Worm (Caenorhabditis elegans) whole organism, L4/young adult: ENCODE data around the gene fbxb-71.

Experiments
- W03F9.2 ChIP-seq: fragments of 150-350 bp; optimal IDR thresholded peaks from 2 replicates; lab custom pipeline; 2014; ENCODE audit warnings: missing biosample characterization, missing genetic modification characterization
- dao-5 ChIP-seq: sonication (generic microtip); optimal IDR thresholded peaks from 2 replicates; lab custom pipeline; 2016; ENCODE audit warnings: missing genotype, missing genetic modification characterization, moderate library complexity, missing compliant biosample characterization
- him-1 ChIP-seq: sonication (generic microtip); optimal IDR thresholded peaks from 2 replicates; lab custom pipeline; 2016; ENCODE audit warnings: missing genotype, missing genetic modification reagents, missing genetic modification characterization, missing compliant biosample characterization

The fbxb-71 gene

DNA sequence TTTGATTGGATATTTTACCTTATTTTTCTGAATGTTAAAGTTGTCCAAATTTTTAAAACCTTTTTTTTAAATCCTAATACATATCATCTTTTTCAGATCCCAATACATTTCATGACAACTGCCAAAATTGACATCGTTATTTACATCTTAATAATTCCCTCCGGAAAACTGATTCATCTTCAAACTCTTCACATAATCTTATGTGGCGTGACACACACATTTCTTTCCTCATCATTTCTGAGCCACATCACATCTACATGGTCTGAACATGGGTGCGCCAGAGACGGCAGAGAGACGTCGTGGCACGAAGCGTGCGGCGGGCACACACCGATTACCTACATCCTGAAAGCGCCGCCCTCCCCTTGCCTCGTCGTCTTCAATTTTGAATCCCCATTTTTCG, 10.2 kb upstream of the fbxb-71 start, which contains the start of gene tba-9:
TSS of gene tba-9 (plus strand) at position 301 of the 400 bp plus-strand sequence.
- no peak for TF ChIP-seq dao-5 (tag; lab: Kevin White, UChicago)
- no peak for TF ChIP-seq W03F9.2
- TF ChIP-seq him-1 (tag; lab: Kevin White, UChicago): no peak

DNA sequence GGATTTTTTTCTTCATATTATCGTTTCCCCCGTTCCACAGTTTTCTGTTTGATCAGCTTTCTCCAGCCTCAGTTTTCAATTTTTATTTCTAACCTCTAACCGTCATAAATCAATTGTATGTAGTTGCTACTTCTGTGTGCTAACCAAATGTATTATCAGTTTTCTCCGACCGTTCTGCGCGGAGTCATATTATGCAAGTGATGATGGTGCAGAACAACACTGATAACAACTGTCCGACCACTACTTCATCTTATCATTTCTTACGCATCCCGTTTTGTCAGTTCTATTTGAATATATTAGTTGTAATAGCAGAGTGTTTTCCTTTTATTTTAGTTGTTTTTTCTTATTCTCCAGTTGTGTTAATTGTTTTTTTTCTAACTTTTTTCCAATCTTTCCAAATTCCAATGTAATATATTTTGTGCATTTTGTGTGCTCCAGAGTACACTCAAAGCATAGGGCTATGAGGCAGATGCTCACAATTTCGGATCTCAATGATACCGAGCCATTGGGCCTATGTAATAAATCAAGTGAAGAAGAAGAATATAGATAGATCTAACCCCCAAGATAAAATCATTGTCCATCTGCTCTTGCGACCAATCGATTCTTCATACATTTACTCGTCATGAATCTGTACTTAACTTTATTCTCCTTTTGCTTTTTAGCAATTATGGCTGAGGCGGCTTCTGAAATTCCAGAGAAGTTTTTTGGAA, 5.8 kb upstream of the fbxb-71 start, which contains the start of gene lbp-3:
TSS of gene lbp-3 (plus strand) at position 589 of the 710 bp plus-strand sequence.
- TF ChIP-seq W03F9.2 (no peak), him-1 (tag; lab: Kevin White, UChicago) (no peak), dao-5 (tag; lab: Kevin White, UChicago) (no peak)

DNA sequence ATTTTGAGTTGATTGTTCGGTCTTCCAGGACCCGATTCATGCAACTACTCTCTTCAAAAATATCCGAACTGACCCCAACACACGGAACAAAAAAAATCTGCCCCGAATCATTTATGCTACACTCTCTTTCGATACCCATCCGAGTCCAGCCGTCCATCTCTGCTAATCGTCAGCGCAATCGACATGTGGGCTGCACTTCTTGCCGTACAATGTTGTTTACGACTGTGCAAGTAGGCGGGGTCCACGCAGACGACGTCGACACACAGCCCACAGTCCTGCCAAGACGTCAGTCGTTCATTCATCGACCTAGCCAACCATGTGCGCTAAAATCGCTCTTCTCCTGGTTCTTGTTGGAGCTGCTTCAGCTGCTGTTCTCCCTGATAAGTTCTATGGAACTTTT, 3.9 kb upstream of the fbxb-71 start, which contains the start of gene lbp-1:
TSS of gene lbp-1 (plus strand) at position 301 of the 400 bp plus-strand sequence.
- no peak for TF ChIP-seq dao-5 (tag; lab: Kevin White, UChicago)
- TF ChIP-seq him-1 (tag; lab: Kevin White, UChicago): no peak
- no peak for TF ChIP-seq W03F9.2

DNA sequence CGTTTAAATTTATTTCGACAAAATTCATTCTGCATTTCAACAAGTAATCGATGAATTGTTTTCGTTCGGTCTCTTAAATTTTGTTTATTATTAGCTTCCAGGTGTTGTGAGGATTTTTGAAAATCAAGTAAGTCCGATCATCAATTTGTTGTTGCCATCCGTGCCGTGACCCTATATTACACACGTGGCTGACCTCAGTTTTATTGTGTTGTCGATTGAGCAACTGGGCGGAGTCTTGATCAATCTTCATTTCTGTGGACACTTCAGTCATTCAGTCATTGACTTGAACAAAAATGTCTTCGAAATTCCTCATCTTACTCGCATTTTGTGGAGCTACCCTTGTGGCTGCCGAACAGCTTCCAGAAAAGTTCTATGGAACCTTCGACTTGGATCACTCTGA, 2.2 kb upstream of the fbxb-71 start, which contains the start of gene lbp-2:
TSS of gene lbp-2 (plus strand) at position 102 of the 400 bp plus-strand sequence.
- no peak for TF ChIP-seq W03F9.2
- no peak for TF ChIP-seq him-1 (tag; lab: Kevin White, UChicago)
- no peak for TF ChIP-seq dao-5 (tag; lab: Kevin White, UChicago)

DNA sequence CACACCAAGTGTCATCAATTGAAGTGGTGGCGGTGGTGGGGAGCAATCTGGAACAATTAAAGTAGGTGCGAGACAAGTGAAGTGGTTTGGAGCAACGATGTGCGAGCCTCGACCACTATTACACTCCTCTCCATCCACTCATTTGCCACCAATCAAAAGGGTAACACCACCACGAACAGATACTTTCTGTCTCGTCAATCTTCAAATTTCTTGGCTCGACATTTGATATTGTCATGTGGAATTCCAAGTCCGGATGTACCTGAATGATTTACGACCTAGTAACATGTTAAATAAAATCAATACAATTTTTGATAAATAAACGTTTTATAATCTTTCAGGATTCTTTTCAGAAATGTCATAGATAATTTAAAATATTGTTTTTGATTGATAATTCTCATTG, 8.1 kb downstream of the fbxb-71 start, which contains the start of gene sul-1:
TSS of gene sul-1 (minus strand) at position 101 of the 400 bp plus-strand sequence.
- TF ChIP-seq dao-5 (tag; lab: Kevin White, UChicago) (no peak), W03F9.2 (no peak), him-1 (tag; lab: Kevin White, UChicago) (no peak)

DNA sequence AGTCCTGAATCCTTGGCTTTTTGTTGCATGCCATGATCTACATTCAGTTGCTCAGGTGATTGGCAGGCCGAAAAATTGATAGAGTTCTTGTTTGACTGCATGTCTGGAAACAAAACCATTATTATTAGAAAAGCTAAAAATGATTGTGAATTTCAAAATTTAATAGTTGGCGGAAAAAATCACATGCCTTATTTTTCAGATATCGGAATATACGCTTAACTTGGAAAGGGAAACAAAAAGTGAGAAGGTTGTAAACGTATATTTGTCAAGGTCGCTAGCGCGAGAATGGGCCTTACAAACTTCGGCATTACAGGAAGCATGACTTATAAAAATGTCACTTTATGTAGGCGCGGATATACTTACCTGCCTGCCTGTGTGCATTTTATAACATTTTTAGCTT, 9.0 kb downstream of the fbxb-71 start, which contains the start of gene K09C4.9:
TSS of gene K09C4.9 (minus strand) at position 101 of the 400 bp plus-strand sequence.
- TF ChIP-seq W03F9.2: no peak
- TF ChIP-seq him-1 (tag; lab: Kevin White, UChicago): no peak

DNA sequence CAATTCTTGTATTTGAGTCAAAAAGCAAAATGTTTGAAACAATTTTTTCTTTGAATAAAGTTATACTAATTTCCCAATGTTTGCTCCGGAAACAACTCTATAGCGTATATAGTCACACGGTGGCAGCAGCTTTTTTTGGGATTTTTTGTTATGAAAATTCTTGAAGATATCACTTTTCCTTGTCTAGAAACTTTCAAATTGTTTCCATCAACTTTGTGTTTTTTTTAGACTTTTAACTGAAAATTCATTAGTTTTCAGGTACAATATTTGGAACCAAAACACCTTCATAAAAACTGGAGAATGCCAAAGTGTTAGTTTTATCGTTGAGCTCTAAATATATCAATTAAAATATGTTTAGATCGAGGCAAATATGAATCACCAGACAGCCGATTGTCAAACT, 9.9 kb downstream of the fbxb-71 start, which contains the start of gene K09C4.7:
TSS of gene K09C4.7 (plus strand) at position 301 of the 400 bp plus-strand sequence.
- TF ChIP-seq dao-5 (tag; lab: Kevin White, UChicago): no peak
- TF ChIP-seq him-1 (tag; lab: Kevin White, UChicago): no peak
- TF ChIP-seq W03F9.2: no peak

DNA sequence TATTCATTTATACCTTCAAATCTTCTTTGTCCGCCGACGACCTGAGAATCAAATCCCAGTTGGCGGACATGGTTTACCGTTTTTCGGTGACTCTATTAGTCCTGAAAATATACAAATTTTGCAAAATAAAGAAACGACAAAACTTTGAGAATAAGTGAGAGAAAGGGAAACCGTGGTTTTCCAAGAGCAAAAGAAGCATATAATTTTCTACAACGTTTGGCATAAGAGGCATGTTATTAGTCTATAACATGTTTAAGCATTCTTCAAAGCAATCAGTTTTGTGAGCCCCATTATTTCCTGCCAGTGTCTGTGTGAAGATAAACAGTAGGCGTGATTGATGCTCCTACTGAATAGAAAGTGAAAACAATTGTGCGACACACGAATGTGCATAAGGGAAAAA, 17.4 kb downstream of the fbxb-71 start, which contains the start of gene K09C4.10:
TSS of gene K09C4.10 (minus strand) at position 101 of the 400 bp plus-strand sequence.
- TF ChIP-seq him-1 (tag; lab: Kevin White, UChicago) (no peak), W03F9.2 (no peak), dao-5 (tag; lab: Kevin White, UChicago) (no peak)

DNA sequence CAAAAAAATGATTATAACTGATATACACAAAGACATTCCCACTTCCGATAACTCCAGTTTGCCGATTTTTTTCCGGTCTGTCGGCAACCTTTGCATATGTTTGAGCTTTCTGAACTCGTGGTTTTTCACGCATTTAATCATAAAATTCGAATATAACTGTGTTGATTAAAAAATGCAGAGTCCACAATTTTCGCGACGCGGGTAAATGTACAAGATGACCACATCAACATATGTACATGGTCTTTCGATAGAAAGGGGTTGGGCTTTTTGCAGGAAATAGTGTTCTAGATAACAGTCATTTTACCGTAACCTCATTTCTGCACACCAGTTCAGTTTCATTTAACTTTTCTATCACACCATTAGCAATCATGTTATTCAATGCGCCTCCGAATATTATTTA, 19.6 kb downstream of the fbxb-71 start, which contains the start of gene K09C4.5:
TSS of gene K09C4.5 (plus strand) at position 326 of the 400 bp plus-strand sequence.
- TF ChIP-seq dao-5 (tag; lab: Kevin White, UChicago): no peak
- TF ChIP-seq him-1 (tag; lab: Kevin White, UChicago): no peak
- no peak for TF ChIP-seq W03F9.2

DNA sequence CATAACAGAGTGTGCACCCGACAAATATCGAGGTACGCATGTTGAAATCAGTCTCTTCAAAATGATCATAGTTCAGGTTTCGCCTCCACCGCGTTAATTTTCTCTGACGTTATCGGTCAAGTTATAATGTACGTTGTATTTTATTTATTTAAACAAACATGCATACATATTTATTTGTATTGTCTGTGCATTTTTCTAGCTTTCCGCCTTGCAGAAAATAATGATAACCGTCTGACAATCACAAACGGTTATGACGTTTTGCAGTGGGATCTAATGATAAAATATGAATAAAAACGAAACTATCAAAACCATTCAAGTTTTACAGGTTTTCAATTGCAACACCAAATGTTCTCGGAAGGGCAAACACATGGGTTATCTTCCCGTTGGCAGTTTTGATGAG, 20.5 kb downstream of the fbxb-71 start:
- TF ChIP-seq W03F9.2: no peak
- no peak for TF ChIP-seq dao-5 (tag; lab: Kevin White, UChicago)
- no peak for TF ChIP-seq him-1 (tag; lab: Kevin White, UChicago)

DNA sequence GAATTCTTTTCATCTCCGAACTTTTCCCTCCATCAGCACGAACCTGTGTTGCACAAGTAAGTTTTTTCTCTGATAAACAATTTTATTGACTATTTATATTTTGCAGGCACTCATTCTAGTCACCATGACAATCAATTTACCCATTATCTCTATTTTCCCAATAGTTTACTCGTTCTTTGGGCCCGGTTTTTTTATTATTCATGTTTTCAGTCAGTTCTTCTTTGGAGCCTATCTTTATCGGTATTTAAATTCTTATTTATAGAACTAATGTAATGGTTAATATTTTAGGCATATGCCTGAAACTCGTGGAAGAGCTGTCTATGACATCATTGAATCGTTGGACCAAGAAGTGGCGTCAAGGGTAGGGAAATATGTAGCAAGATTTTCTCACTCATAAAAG, 22.3 kb downstream of the fbxb-71 start:
- TF ChIP-seq W03F9.2 (no peak), dao-5 (tag; lab: Kevin White, UChicago) (no peak), him-1 (tag; lab: Kevin White, UChicago) (no peak)

DNA sequence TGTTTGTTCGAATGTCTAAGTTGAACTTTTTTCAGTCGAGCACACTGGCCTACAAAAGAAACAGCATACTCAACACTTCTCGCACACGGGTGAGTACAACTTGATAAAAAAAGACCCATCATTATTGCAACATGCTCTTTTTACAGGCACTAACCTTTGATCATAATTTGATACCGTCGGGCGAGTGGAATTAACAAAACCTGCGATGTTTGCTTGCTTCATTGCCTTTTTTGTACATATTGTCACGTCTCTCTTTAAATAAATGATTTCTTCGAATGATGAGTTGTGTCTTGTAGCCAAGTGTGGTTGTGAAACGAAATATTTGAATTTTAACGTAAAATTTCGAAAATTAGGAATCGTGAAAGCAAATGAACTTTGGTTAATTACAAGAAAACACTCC, 22.7 kb downstream of the fbxb-71 start:
- no peak for TF ChIP-seq W03F9.2
- no peak for TF ChIP-seq him-1 (tag; lab: Kevin White, UChicago)
- no peak for TF ChIP-seq dao-5 (tag; lab: Kevin White, UChicago)

DNA sequence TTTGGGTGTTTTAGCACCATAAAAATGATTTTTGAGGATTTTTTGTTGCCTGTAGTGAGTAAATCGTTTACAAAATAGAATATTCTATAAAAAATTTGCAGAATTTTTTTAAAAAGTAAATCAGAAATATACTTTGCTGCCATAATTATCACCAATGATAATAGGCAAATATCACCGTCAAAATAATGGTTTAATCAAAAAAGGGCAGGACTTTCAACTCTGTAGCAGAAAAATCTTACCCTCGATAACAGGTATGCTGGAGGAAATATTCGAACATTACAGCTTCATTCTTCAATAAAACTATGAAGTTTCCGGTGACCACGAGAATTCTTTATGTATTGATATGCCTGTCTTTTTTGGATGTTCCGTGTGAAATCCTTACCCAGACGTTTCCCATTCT, 26.5 kb downstream of the fbxb-71 start, which contains the start of gene K09C4.4:
TSS of gene K09C4.4 (plus strand) at position 301 of the 400 bp plus-strand sequence.
- TF ChIP-seq dao-5 (tag; lab: Kevin White, UChicago) (no peak), W03F9.2 (no peak), him-1 (tag; lab: Kevin White, UChicago) (no peak)

DNA sequence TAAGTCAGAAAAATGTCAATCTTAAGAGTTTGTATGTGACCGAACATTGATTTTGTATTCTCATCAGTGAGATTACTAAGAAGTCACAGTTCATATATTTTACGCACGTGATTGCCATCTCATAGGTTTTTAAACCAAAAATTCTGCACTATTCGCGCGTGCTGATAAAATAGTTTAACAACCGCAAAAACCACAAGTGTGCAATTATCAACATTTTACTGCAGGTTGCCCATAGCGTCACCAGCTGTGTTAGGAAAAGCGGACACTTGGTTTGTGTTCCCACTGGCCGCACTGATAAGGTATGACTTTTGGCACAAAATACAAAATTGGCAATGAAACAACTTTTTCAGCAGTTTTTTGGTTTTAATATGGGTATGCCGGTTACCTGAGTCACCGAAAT, 27.4 kb downstream of the fbxb-71 start:
- TF ChIP-seq him-1 (tag; lab: Kevin White, UChicago) (no peak), dao-5 (tag; lab: Kevin White, UChicago) (no peak), W03F9.2 (no peak)
